Worm (Caenorhabditis elegans) whole organism, mixed stage, embryonic: ENCODE data around the gene C08B6.11.

Source experiments
- M03D4.4 ChIP-seq: sonication (generic microtip); optimal IDR thresholded peaks from 2 replicates; lab custom pipeline; 2017; ENCODE audit warnings: mild to moderate bottlenecking, missing genetic modification characterization, missing compliant biosample characterization
- bed-3 ChIP-seq: fragments of 200-800 bp; sonication (Bioruptor generic); optimal IDR thresholded peaks from 3 replicates; lab custom pipeline; 2018; ENCODE audit warnings: mild to moderate bottlenecking, missing genetic modification characterization, moderate library complexity, missing compliant biosample characterization
- ceh-43 ChIP-seq: fragments of 200-800 bp; sonication (Bioruptor generic); optimal IDR thresholded peaks from 2 replicates; lab custom pipeline; 2018; ENCODE audit warnings: mild to moderate bottlenecking, missing genetic modification characterization, moderate library complexity, missing compliant biosample characterization
- ceh-83 ChIP-seq: fragments of 200-800 bp; sonication (Bioruptor generic); optimal IDR thresholded peaks from 2 replicates; lab custom pipeline; 2018; ENCODE audit warnings: mild to moderate bottlenecking, missing genetic modification characterization, missing compliant biosample characterization
- ces-1 ChIP-seq: fragments of 150-350 bp; optimal IDR thresholded peaks from 2 replicates; lab custom pipeline; 2014; ENCODE audit warnings: missing biosample characterization, missing genetic modification reagents, missing genetic modification characterization
- cnd-1 ChIP-seq: fragments of 200-800 bp; sonication (Bioruptor generic); optimal IDR thresholded peaks from 2 replicates; lab custom pipeline; 2018; ENCODE audit warnings: mild to moderate bottlenecking, missing genetic modification characterization, missing compliant biosample characterization
- drap-1 ChIP-seq: fragments of 200-800 bp; sonication (Bioruptor generic); optimal IDR thresholded peaks from 3 replicates; lab custom pipeline; 2018; ENCODE audit warnings: mild to moderate bottlenecking, missing genetic modification characterization, missing compliant biosample characterization
- elt-3 ChIP-seq: fragments of 150-350 bp; optimal IDR thresholded peaks from 2 replicates; lab custom pipeline; 2014; ENCODE audit warnings: missing biosample characterization, missing genetic modification characterization
- flh-1 ChIP-seq: fragments of 200-800 bp; sonication (Bioruptor generic); optimal IDR thresholded peaks from 2 replicates; lab custom pipeline; 2018; ENCODE audit warnings: mild to moderate bottlenecking, missing genetic modification characterization, moderate library complexity, missing compliant biosample characterization
- ham-2 ChIP-seq: fragments of 200-800 bp; sonication (Bioruptor generic); optimal IDR thresholded peaks from 2 replicates; lab custom pipeline; 2018; ENCODE audit warnings: mild to moderate bottlenecking, missing genetic modification characterization, missing compliant biosample characterization
- lin-13 ChIP-seq: fragments of 150-350 bp; optimal IDR thresholded peaks from 2 replicates; lab custom pipeline; 2014; ENCODE audit warnings: missing biosample characterization, missing genetic modification characterization
- mab-5 ChIP-seq: fragments of 150-350 bp; optimal IDR thresholded peaks from 2 replicates; lab custom pipeline; 2014; ENCODE audit warnings: missing biosample characterization, missing genetic modification characterization
- mep-1 ChIP-seq: fragments of 150-350 bp; optimal IDR thresholded peaks from 2 replicates; lab custom pipeline; 2017; ENCODE audit warnings: missing biosample characterization, missing genetic modification reagents, missing genetic modification characterization, inconsistent platforms
- mls-2 ChIP-seq: sonication (generic microtip); optimal IDR thresholded peaks from 2 replicates; lab custom pipeline; 2016; ENCODE audit warnings: mild to moderate bottlenecking, missing genetic modification characterization, moderate library complexity, missing compliant biosample characterization
- nhr-12 ChIP-seq: fragments of 150-350 bp; optimal IDR thresholded peaks from 2 replicates; lab custom pipeline; 2014; ENCODE audit warnings: missing biosample characterization, missing genetic modification characterization
- nhr-2 ChIP-seq: fragments of 150-350 bp; optimal IDR thresholded peaks from 2 replicates; lab custom pipeline; 2014; ENCODE audit warnings: missing biosample characterization, missing genetic modification characterization
- nhr-237 ChIP-seq: fragments of 150-350 bp; optimal IDR thresholded peaks from 2 replicates; lab custom pipeline; 2014; ENCODE audit warnings: missing biosample characterization, missing genetic modification characterization
- nhr-28 ChIP-seq: fragments of 150-350 bp; optimal IDR thresholded peaks from 2 replicates; lab custom pipeline; 2014; ENCODE audit warnings: missing biosample characterization, missing genetic modification characterization
- nhr-76 ChIP-seq: sonication (generic microtip); optimal IDR thresholded peaks from 2 replicates; lab custom pipeline; 2017; ENCODE audit warnings: missing biosample characterization, missing genetic modification characterization
- pha-4 ChIP-seq: fragments of 150-350 bp; optimal IDR thresholded peaks from 2 replicates; lab custom pipeline; 2018; ENCODE audit warnings: missing biosample characterization, missing genetic modification reagents, missing genetic modification characterization
- sem-2 ChIP-seq: fragments of 200-800 bp; sonication (Bioruptor generic); optimal IDR thresholded peaks from 2 replicates; lab custom pipeline; 2018; ENCODE audit warnings: mild to moderate bottlenecking, missing genetic modification characterization, missing compliant biosample characterization
- snpc-4 ChIP-seq: fragments of 150-350 bp; optimal IDR thresholded peaks from 2 replicates; lab custom pipeline; 2014; ENCODE audit warnings: missing biosample characterization, missing genetic modification characterization
- sptf-1 ChIP-seq: sonication (generic microtip); optimal IDR thresholded peaks from 2 replicates; lab custom pipeline; 2017; ENCODE audit warnings: mild to moderate bottlenecking, missing genetic modification characterization, moderate library complexity, missing compliant biosample characterization
- tbx-8 ChIP-seq: fragments of 200-800 bp; sonication (Bioruptor generic); optimal IDR thresholded peaks from 2 replicates; lab custom pipeline; 2018; ENCODE audit warnings: mild to moderate bottlenecking, missing genetic modification characterization, moderate library complexity, missing compliant biosample characterization
- unc-120 ChIP-seq: sonication (generic microtip); optimal IDR thresholded peaks from 2 replicates; lab custom pipeline; 2017; ENCODE audit warnings: missing genetic modification characterization, missing compliant biosample characterization; ENCODE audit not compliant: poor library complexity, severe bottlenecking
- unc-39 ChIP-seq: fragments of 150-350 bp; optimal IDR thresholded peaks from 2 replicates; lab custom pipeline; 2014; ENCODE audit warnings: missing biosample characterization, missing genetic modification characterization
- unc-62 ChIP-seq: fragments of 150-350 bp; optimal IDR thresholded peaks from 2 replicates; lab custom pipeline; 2014; ENCODE audit warnings: missing biosample characterization, missing genetic modification reagents, missing genetic modification characterization
- zip-8 ChIP-seq: fragments of 150-350 bp; optimal IDR thresholded peaks from 2 replicates; lab custom pipeline; 2014; ENCODE audit warnings: missing biosample characterization, missing genetic modification characterization
- ztf-11 ChIP-seq: fragments of 150-350 bp; optimal IDR thresholded peaks from 2 replicates; lab custom pipeline; 2014; ENCODE audit warnings: missing biosample characterization, missing genetic modification characterization

The C08B6.11 gene

ce11 chrV:10070541-10070940 lies 36.9 kb upstream of the C08B6.11 start, which contains the start of gene nhr-192:
Gene nhr-192, minus strand, starts transcription at chrV:10070641.
- TF ChIP-seq mab-5 (no peak), bed-3 (GFP tag; lab: Kevin White, UChicago) (no peak), cnd-1 (tag; lab: Kevin White, UChicago) (no peak), nhr-12 (no peak), ceh-83 (no peak), snpc-4 (tag; lab: Kevin White, UChicago) (no peak), nhr-28 (tag; lab: Kevin White, UChicago) (no peak), unc-120 (no peak), nhr-237 (tag; lab: Kevin White, UChicago) (no peak), zip-8 (tag; lab: Kevin White, UChicago) (no peak), ceh-43 (GFP tag; lab: Kevin White, UChicago) (no peak), ztf-11 (tag; lab: Kevin White, UChicago) (no peak), elt-3 (no peak), tbx-8 (GFP tag; lab: Kevin White, UChicago) (no peak), lin-13 (tag; lab: Kevin White, UChicago) (no peak), ces-1 (GFP tag; lab: Kevin White, UChicago) (no peak)

DNA sequence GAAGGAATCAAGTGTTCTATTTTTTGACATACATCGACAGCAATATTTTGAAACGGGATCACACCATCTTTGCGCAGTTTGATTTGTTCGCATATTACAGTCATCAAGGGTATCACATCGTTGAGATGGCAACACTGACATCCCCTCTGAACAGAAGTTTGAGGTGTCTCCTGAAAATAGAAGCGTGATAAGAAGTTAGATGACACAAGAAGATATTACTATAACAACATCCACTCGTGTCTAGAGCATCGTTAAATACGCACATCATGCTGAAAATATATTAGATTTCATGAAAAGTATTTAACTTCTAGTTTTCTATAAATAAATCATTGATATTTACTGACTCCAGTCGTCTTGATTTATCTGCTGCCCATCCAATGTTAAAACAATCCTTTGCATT lies 34.7 kb upstream of the C08B6.11 start:
- TF ChIP-seq drap-1 (no peak), snpc-4 (tag; lab: Kevin White, UChicago) (no peak), nhr-12 (no peak), lin-13 (tag; lab: Kevin White, UChicago) (no peak), unc-120 (no peak), sptf-1 (no peak), ceh-43 (GFP tag; lab: Kevin White, UChicago) (no peak), nhr-76 (tag; lab: Kevin White, UChicago) (no peak), unc-62 (GFP tag; lab: Kevin White, UChicago) (no peak), M03D4.4 (tag; lab: Kevin White, UChicago) (no peak), ces-1 (GFP tag; lab: Kevin White, UChicago) (no peak), sem-2 (no peak), nhr-237 (tag; lab: Kevin White, UChicago) (no peak), pha-4 (tag; lab: Kevin White, UChicago) (no peak), bed-3 (GFP tag; lab: Kevin White, UChicago) (no peak), tbx-8 (GFP tag; lab: Kevin White, UChicago) (no peak), mep-1 (tag; lab: Kevin White, UChicago) (no peak), ztf-11 (tag; lab: Kevin White, UChicago) (no peak)

ce11 chrV:10073793-10074192 lies 33.6 kb upstream of the C08B6.11 start, which contains the start of gene F57A8.6:
Gene F57A8.6, minus strand, starts transcription at chrV:10073893.
- TF ChIP-seq bed-3 (GFP tag; lab: Kevin White, UChicago), result no peak
- no peak for TF ChIP-seq flh-1 (GFP tag; lab: Kevin White, UChicago)
- no peak for TF ChIP-seq ceh-83
- TF ChIP-seq mep-1 (tag; lab: Kevin White, UChicago), result no peak
- no peak for TF ChIP-seq ceh-43 (GFP tag; lab: Kevin White, UChicago)
- no peak for TF ChIP-seq pha-4 (tag; lab: Kevin White, UChicago)
- TF ChIP-seq M03D4.4 (tag; lab: Kevin White, UChicago), result no peak

- TF ChIP-seq ztf-11 (tag; lab: Kevin White, UChicago) (no peak), snpc-4 (tag; lab: Kevin White, UChicago) (no peak), bed-3 (GFP tag; lab: Kevin White, UChicago) (no peak), unc-39 (tag; lab: Kevin White, UChicago) (no peak), sem-2 (no peak), mls-2 (tag; lab: Kevin White, UChicago) (no peak), ham-2 (GFP tag; lab: Kevin White, UChicago) (no peak), sptf-1 (no peak)
Observed at ce11 chrV:10075441-10075840, 32.0 kb upstream of the C08B6.11 start, which contains the start of gene F57A8.7. Gene F57A8.7, plus strand, starts transcription at chrV:10075741.

DNA sequence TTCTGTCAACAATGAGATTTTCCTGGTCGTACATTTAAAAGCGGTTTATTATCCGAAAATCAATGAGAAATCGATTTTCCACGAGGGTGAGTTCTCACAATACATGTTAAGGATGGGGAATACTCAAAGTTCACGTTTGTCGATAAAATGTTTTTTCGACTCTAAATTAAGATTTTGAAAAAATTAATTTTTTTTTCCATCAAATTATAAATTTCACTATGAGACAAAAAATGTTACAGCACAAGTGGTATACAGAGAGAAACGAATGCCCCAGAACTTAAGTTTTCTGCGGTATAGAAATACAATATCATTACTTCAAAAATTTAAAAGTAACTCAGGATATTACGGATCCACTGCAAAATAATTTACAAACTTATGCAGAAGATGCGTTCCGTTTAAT lies 29.2 kb upstream of the C08B6.11 start, which contains the start of gene R04B5.1:
R04B5.1 (minus strand) TSS at position 101 of the 400 bp plus-strand sequence.
- no peak for TF ChIP-seq nhr-2 (tag; lab: Kevin White, UChicago)
- TF ChIP-seq ceh-43 (GFP tag; lab: Kevin White, UChicago), result no peak
- no peak for TF ChIP-seq tbx-8 (GFP tag; lab: Kevin White, UChicago)
- no peak for TF ChIP-seq snpc-4 (tag; lab: Kevin White, UChicago)
- no peak for TF ChIP-seq ces-1 (GFP tag; lab: Kevin White, UChicago)
- TF ChIP-seq unc-39 (tag; lab: Kevin White, UChicago), result no peak
- no peak for TF ChIP-seq lin-13 (tag; lab: Kevin White, UChicago)
- no peak for TF ChIP-seq ceh-83
- TF ChIP-seq mep-1 (tag; lab: Kevin White, UChicago), result no peak
- TF ChIP-seq, all 35 proteins: peak for 0
